Worm (Caenorhabditis elegans) whole organism, L1 larva: Measurements from ENCODE around the gene lipl-2.

Source experiments
- aha-1 ChIP-seq: fragments of 150-350 bp; optimal IDR thresholded peaks from 2 replicates; lab custom pipeline; 2014; ENCODE audit warnings: missing biosample characterization, missing genetic modification characterization
- lin-15B ChIP-seq: fragments of 150-350 bp; sonication (generic microtip); optimal IDR thresholded peaks from 3 replicates; lab custom pipeline; 2014; ENCODE audit warnings: missing biosample characterization, missing genetic modification characterization
- mef-2 ChIP-seq: fragments of 150-350 bp; optimal IDR thresholded peaks from 2 replicates; lab custom pipeline; 2014; ENCODE audit warnings: missing biosample characterization, missing genetic modification characterization
- nhr-11 ChIP-seq: fragments of 150-350 bp; optimal IDR thresholded peaks from 2 replicates; lab custom pipeline; 2014; ENCODE audit warnings: missing biosample characterization, missing genetic modification characterization
- nhr-77 ChIP-seq: fragments of 150-350 bp; optimal IDR thresholded peaks from 2 replicates; lab custom pipeline; 2014; ENCODE audit warnings: missing biosample characterization, missing genetic modification characterization
- pag-3 ChIP-seq: sonication (generic microtip); optimal IDR thresholded peaks from 2 replicates; lab custom pipeline; 2017; ENCODE audit warnings: missing genetic modification characterization, mild to moderate bottlenecking, missing compliant biosample characterization, antibody characterized with exemption, borderline replicate concordance; ENCODE audit not compliant: insufficient read depth
- zag-1 ChIP-seq: fragments of 150-350 bp; optimal IDR thresholded peaks from 2 replicates; lab custom pipeline; 2014; ENCODE audit warnings: missing biosample characterization, missing genetic modification characterization
- ztf-11 ChIP-seq, 2 experiments: sonication (generic microtip); optimal IDR thresholded peaks; 2 replicates each; lab custom pipeline; 2016 to 2017; ENCODE audit warnings: missing genetic modification characterization in 2 of 2, missing biosample characterization in 1 of 2, missing compliant biosample characterization in 1 of 2

DNA sequence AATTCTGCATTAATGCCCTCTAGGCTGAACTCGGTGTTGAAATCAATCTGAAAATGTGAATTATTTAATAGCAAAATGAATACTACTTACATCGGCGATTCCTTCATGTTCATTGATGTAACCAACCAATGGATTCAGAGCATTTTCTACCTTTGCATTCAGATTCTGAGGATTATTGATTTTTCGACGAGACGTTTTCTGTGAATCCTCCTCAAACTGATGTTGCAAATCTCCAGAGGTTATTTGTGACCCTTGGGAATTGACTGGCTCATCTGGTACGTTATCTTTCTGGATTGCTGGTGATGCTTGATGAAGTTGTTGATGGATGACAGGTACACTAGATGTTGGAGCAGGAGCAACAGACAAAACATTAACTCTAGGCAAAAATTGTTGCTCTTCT lies 9.3 kb upstream of the lipl-2 start:
- TF ChIP-seq nhr-11 (tag; lab: Kevin White, UChicago) (no peak), aha-1 (tag; lab: Kevin White, UChicago) (no peak), lin-15B (tag; lab: Kevin White, UChicago) (no peak), pag-3 (tag; lab: Kevin White, UChicago) (no peak), nhr-77 (tag; lab: Kevin White, UChicago) (no peak), ztf-11 (tag; optimal IDR thresholded peaks at IDR 0.05; lab: Kevin White, UChicago) (no peak), mef-2 (no peak), zag-1 (tag; lab: Kevin White, UChicago) (no peak)
